Worm (Caenorhabditis elegans): ENCODE data around the gene chil-22.

DNA sequence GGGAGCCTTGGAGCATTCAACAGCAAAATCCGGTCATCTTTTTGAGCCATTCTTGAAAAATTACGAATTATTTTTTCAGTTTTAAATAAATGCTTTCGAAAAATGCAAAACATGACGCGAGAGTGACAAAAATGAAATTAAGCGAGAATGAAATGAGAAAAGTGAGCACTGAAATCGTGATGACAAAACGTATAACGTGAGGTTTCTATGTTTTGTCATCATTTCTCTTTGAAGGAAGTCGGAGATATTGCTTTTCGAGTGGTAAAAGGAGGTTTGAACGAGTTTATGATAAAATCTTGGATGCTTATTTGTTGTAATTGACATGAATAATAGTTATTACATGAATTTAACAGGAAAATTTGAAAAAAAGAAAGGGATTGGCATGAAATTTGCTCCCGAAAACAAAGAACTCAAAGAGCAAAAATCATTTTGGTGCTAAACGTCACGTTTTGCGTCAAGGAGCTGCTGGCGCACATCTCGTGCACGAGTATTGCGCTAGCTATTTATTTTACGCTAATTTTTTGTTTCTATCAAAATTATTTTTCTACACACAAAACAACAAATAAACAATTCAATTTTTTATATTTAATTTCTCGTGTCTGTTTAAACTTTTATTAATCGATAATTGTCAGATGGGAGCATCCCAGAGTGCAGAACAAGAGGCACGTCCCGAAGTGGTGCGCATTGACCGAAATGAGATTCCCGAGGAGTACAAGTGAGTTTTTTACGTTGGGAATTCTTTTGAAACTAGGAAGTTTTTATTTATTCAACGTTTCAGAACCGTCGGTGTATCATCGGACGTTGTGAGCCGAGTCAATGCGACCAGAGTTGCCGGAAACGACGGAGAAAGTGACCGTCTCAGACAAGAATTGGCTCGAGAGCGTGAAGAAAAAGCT is 49.4 kb downstream of the chil-22 start, which contains the start of the genes gss-1 and chch-3:
- TF ChIP-seq pha-4 (tag; optimal IDR thresholded peaks at IDR 0.05) = no peak
- no peak for TF ChIP-seq chd-7 (tag; optimal IDR thresholded peaks at IDR 0.05)
- peak; percentile 52 for TF ChIP-seq F33H1.4 (GFP tag; IDR thresholded peaks at IDR 0.05)
